Fruit fly (Drosophila melanogaster) whole organism, embryonic: Measurements from ENCODE around the gene Trm7-32.

Experiments used
- Aef1 ChIP-seq: fragments of 200-800 bp; sonication (Bioruptor generic); IDR thresholded peaks from 3 replicates; pipeline ENCODE4 v1.3.6; 2022; ENCODE audit warnings: missing biosample characterization, missing genetic modification characterization
- Antp ChIP-seq: fragments of 200-800 bp; sonication (Bioruptor generic); optimal IDR thresholded peaks from 3 replicates; lab custom pipeline; 2016; ENCODE audit warnings: missing biosample characterization, missing genetic modification characterization
- Bgb ChIP-seq: fragments of 200-800 bp; sonication (Bioruptor generic); IDR thresholded peaks from 2 replicates; pipeline ENCODE4 v1.3.6; 2022; ENCODE audit warnings: missing biosample characterization, missing genetic modification characterization; ENCODE audit not compliant: partially characterized antibody
- C15 ChIP-seq: fragments of 200-800 bp; sonication (Bioruptor generic); IDR thresholded peaks from 3 replicates; pipeline ENCODE4 v1.3.6; 2022; ENCODE audit warnings: missing biosample characterization, missing genetic modification characterization
- CG10565 ChIP-seq: fragments of 200-800 bp; sonication (Bioruptor generic); optimal IDR thresholded peaks from 3 replicates; lab custom pipeline; 2016; ENCODE audit warnings: missing biosample characterization, mild to moderate bottlenecking, missing genetic modification characterization
- CG12155 ChIP-seq: fragments of 200-800 bp; sonication (Bioruptor generic); optimal IDR thresholded peaks from 3 replicates; lab custom pipeline; 2016; ENCODE audit warnings: missing biosample characterization, missing genetic modification characterization
- CG12769 ChIP-seq: fragments of 200-800 bp; sonication (Bioruptor generic); optimal IDR thresholded peaks from 2 replicates; lab custom pipeline; 2019; ENCODE audit warnings: missing biosample characterization, mild to moderate bottlenecking, missing genetic modification characterization, moderate library complexity
- CG15479 ChIP-seq: fragments of 200-800 bp; sonication (Bioruptor generic); optimal IDR thresholded peaks from 3 replicates; lab custom pipeline; 2019; ENCODE audit warnings: missing biosample characterization, mild to moderate bottlenecking, missing genetic modification characterization, moderate library complexity
- CG1603 ChIP-seq: fragments of 200-800 bp; sonication (Bioruptor generic); optimal IDR thresholded peaks from 2 replicates; lab custom pipeline; 2019; ENCODE audit warnings: missing biosample characterization, mild to moderate bottlenecking, missing genetic modification characterization, moderate library complexity
- CG16863 ChIP-seq: fragments of 200-800 bp; sonication (Bioruptor generic); optimal IDR thresholded peaks from 3 replicates; lab custom pipeline; 2016; ENCODE audit warnings: missing biosample characterization, missing genetic modification characterization
- CG2202 ChIP-seq: fragments of 200-800 bp; sonication (Bioruptor generic); optimal IDR thresholded peaks from 2 replicates; lab custom pipeline; 2018; ENCODE audit warnings: missing biosample characterization, mild to moderate bottlenecking, missing genetic modification characterization
- CG3281 ChIP-seq: fragments of 200-800 bp; sonication (Bioruptor generic); optimal IDR thresholded peaks from 3 replicates; lab custom pipeline; 2017; ENCODE audit warnings: missing biosample characterization, mild to moderate bottlenecking, missing genetic modification characterization
- CG3407 ChIP-seq: fragments of 200-800 bp; sonication (Bioruptor generic); optimal IDR thresholded peaks from 2 replicates; lab custom pipeline; 2018; ENCODE audit warnings: missing biosample characterization, mild to moderate bottlenecking, missing genetic modification characterization
- CG34422 ChIP-seq: fragments of 200-800 bp; sonication (Bioruptor generic); IDR thresholded peaks from 3 replicates; pipeline ENCODE4 v1.3.6; 2022; ENCODE audit warnings: missing biosample characterization, missing genetic modification characterization
- CG4424 ChIP-seq: fragments of 200-800 bp; sonication (Bioruptor generic); optimal IDR thresholded peaks from 3 replicates; lab custom pipeline; 2016; ENCODE audit warnings: missing biosample characterization, missing genetic modification characterization
- CG6254 ChIP-seq: fragments of 200-800 bp; sonication (Bioruptor generic); optimal IDR thresholded peaks from 3 replicates; lab custom pipeline; 2017; ENCODE audit warnings: mild to moderate bottlenecking, missing biosample characterization, missing genetic modification reagents, missing genetic modification characterization
- CG6689 ChIP-seq: fragments of 200-800 bp; sonication (Bioruptor generic); IDR thresholded peaks from 2 replicates; pipeline ENCODE4 v1.3.6; 2022; ENCODE audit warnings: missing biosample characterization, missing genetic modification characterization
- CG6854 ChIP-seq: fragments of 200-800 bp; sonication (Bioruptor generic); optimal IDR thresholded peaks from 3 replicates; lab custom pipeline; 2017; ENCODE audit warnings: missing biosample characterization, mild to moderate bottlenecking, missing genetic modification characterization
- CG7786 ChIP-seq: fragments of 200-800 bp; sonication (Bioruptor generic); optimal IDR thresholded peaks from 2 replicates; lab custom pipeline; 2016; ENCODE audit warnings: missing biosample characterization, missing genetic modification characterization
- CG8281 ChIP-seq: fragments of 200-800 bp; sonication (Bioruptor generic); optimal IDR thresholded peaks from 2 replicates; lab custom pipeline; 2018; ENCODE audit warnings: missing biosample characterization, mild to moderate bottlenecking, missing genetic modification characterization, moderate library complexity
- CkIIα-i1 ChIP-seq: fragments of 200-800 bp; sonication (Bioruptor generic); IDR thresholded peaks from 2 replicates; pipeline ENCODE4 v1.3.6; 2022; ENCODE audit warnings: missing biosample characterization, missing genetic modification characterization
- CoRest ChIP-seq: fragments of 200-800 bp; sonication (Bioruptor generic); optimal IDR thresholded peaks from 3 replicates; lab custom pipeline; 2018; ENCODE audit warnings: missing biosample characterization, mild to moderate bottlenecking, missing genetic modification characterization, moderate library complexity
- Dbx ChIP-seq: fragments of 200-800 bp; sonication (Bioruptor generic); IDR thresholded peaks from 3 replicates; pipeline ENCODE4 v1.3.6; 2022; ENCODE audit warnings: missing biosample characterization, missing genetic modification characterization
- Ets65A ChIP-seq: fragments of 200-800 bp; sonication (Bioruptor generic); peaks from one replicate; lab custom pipeline; 2016; ENCODE audit warnings: missing biosample characterization, missing genetic modification characterization
- Fer1 ChIP-seq: fragments of 200-800 bp; sonication (Bioruptor generic); optimal IDR thresholded peaks from 2 replicates; lab custom pipeline; 2017; ENCODE audit warnings: missing biosample characterization, mild to moderate bottlenecking, missing genetic modification characterization
- HHEX ChIP-seq: fragments of 200-800 bp; sonication (Bioruptor generic); optimal IDR thresholded peaks from 3 replicates; lab custom pipeline; 2017; ENCODE audit warnings: missing biosample characterization, mild to moderate bottlenecking, missing genetic modification characterization, missing genetic modification reagents
- HLHmδ ChIP-seq: fragments of 200-800 bp; sonication (Bioruptor generic); optimal IDR thresholded peaks from 2 replicates; lab custom pipeline; 2018; ENCODE audit warnings: missing biosample characterization, mild to moderate bottlenecking, missing genetic modification characterization, moderate library complexity
- Lim3 ChIP-seq: fragments of 200-800 bp; sonication (Bioruptor generic); IDR thresholded peaks from 2 replicates; pipeline ENCODE4 v1.3.6; 2022; ENCODE audit warnings: missing biosample characterization, missing genetic modification characterization
- MESR4 ChIP-seq: fragments of 200-800 bp; sonication (Bioruptor generic); optimal IDR thresholded peaks from 2 replicates; lab custom pipeline; 2018; ENCODE audit warnings: missing biosample characterization, mild to moderate bottlenecking, missing genetic modification characterization, moderate library complexity
- MTF-1 ChIP-seq: fragments of 200-800 bp; sonication (Bioruptor generic); optimal IDR thresholded peaks from 2 replicates; lab custom pipeline; 2018; ENCODE audit warnings: missing biosample characterization, mild to moderate bottlenecking, missing genetic modification characterization, borderline replicate concordance
- NC2β ChIP-seq: fragments of 200-800 bp; sonication (Bioruptor generic); optimal IDR thresholded peaks from 2 replicates; lab custom pipeline; 2016; ENCODE audit warnings: missing biosample characterization, missing genetic modification characterization
- NFAT ChIP-seq: fragments of 200-800 bp; sonication (Bioruptor generic); IDR thresholded peaks from 2 replicates; pipeline ENCODE4 v1.3.6; 2022; ENCODE audit warnings: missing biosample characterization, missing genetic modification characterization
- Nf-YA ChIP-seq: fragments of 200-800 bp; sonication (Bioruptor generic); IDR thresholded peaks from 2 replicates; pipeline ENCODE4 v1.3.6; 2022; ENCODE audit warnings: missing biosample characterization, missing genetic modification characterization
- Oli ChIP-seq: fragments of 200-800 bp; sonication (Bioruptor generic); optimal IDR thresholded peaks from 2 replicates; lab custom pipeline; 2018; ENCODE audit warnings: missing biosample characterization, mild to moderate bottlenecking, missing genetic modification characterization, moderate library complexity
- Rfx ChIP-seq: fragments of 200-800 bp; sonication (Bioruptor generic); IDR thresholded peaks from 2 replicates; pipeline ENCODE4 v1.3.6; 2022; ENCODE audit warnings: missing biosample characterization, missing genetic modification characterization
- Usf ChIP-seq: fragments of 200-800 bp; sonication (Bioruptor generic); optimal IDR thresholded peaks from 2 replicates; lab custom pipeline; 2017; ENCODE audit warnings: missing genotype, missing biosample characterization, missing genetic modification characterization
- Xbp1 ChIP-seq: fragments of 200-800 bp; sonication (Bioruptor generic); optimal IDR thresholded peaks from 3 replicates; lab custom pipeline; 2016; ENCODE audit warnings: missing biosample characterization, mild to moderate bottlenecking, missing genetic modification characterization
- amos ChIP-seq: fragments of 200-800 bp; sonication (Bioruptor generic); IDR thresholded peaks from 2 replicates; pipeline ENCODE4 v1.3.6; 2022; ENCODE audit warnings: missing biosample characterization, missing genetic modification characterization; ENCODE audit not compliant: partially characterized antibody
- btn ChIP-seq: fragments of 200-800 bp; sonication (Bioruptor generic); optimal IDR thresholded peaks from 2 replicates; lab custom pipeline; 2016; ENCODE audit warnings: missing biosample characterization, missing genetic modification characterization
- croc ChIP-seq: fragments of 200-800 bp; sonication (Bioruptor generic); conservative IDR thresholded peaks from 3 replicates; pipeline ENCODE4 v1.3.6; 2022; ENCODE audit warnings: missing biosample characterization, missing genetic modification characterization
- en ChIP-seq: fragments of 200-800 bp; sonication (Bioruptor generic); optimal IDR thresholded peaks from 2 replicates; lab custom pipeline; 2016; ENCODE audit warnings: missing biosample characterization, missing genetic modification characterization
- eyg ChIP-seq: fragments of 200-800 bp; sonication (Bioruptor generic); optimal IDR thresholded peaks from 3 replicates; lab custom pipeline; 2016; ENCODE audit warnings: missing biosample characterization, missing genetic modification characterization
- lbe ChIP-seq: fragments of 200-800 bp; sonication (Bioruptor generic); optimal IDR thresholded peaks from 2 replicates; lab custom pipeline; 2016; ENCODE audit warnings: missing biosample characterization, mild to moderate bottlenecking, missing genetic modification characterization
- pb ChIP-seq: fragments of 200-800 bp; sonication (Bioruptor generic); optimal IDR thresholded peaks from 3 replicates; lab custom pipeline; 2016; ENCODE audit warnings: missing biosample characterization, missing genetic modification characterization
- sc ChIP-seq, 3 experiments: fragments of >200 bp in 2 of 3; fragments of 200-800 bp in 1 of 3; sonication (Bioruptor generic) in 1 of 3; optimal IDR thresholded peaks; 2 replicates in 2 of 3; 3 replicates in 1 of 3; lab custom pipeline; 2017; ENCODE audit warnings: mild to moderate bottlenecking in 1 of 3, missing biosample characterization in 1 of 3, missing genetic modification characterization in 1 of 3, missing genetic modification reagents in 1 of 3
- sqz ChIP-seq: fragments of 200-800 bp; sonication (Bioruptor generic); optimal IDR thresholded peaks from 3 replicates; lab custom pipeline; 2018; ENCODE audit warnings: missing biosample characterization, mild to moderate bottlenecking, missing genetic modification characterization
- tin ChIP-seq: fragments of 200-800 bp; sonication (Bioruptor generic); optimal IDR thresholded peaks from 3 replicates; lab custom pipeline; 2016; ENCODE audit warnings: missing biosample characterization, missing genetic modification characterization
- tio ChIP-seq: fragments of 200-800 bp; sonication (Bioruptor generic); optimal IDR thresholded peaks from 2 replicates; lab custom pipeline; 2017; ENCODE audit warnings: missing biosample characterization, missing genetic modification characterization, inconsistent platforms
- tx ChIP-seq: fragments of 200-800 bp; sonication (Bioruptor generic); optimal IDR thresholded peaks from 2 replicates; lab custom pipeline; 2016; ENCODE audit warnings: missing biosample characterization, missing genetic modification characterization
- wek ChIP-seq: fragments of 200-800 bp; sonication (Bioruptor generic); optimal IDR thresholded peaks from 3 replicates; lab custom pipeline; 2018; ENCODE audit warnings: missing biosample characterization, mild to moderate bottlenecking, missing genetic modification characterization, moderate library complexity

The Trm7-32 gene

dm6 chr3R:17020956-17021355 lies 19.5 kb upstream of the Trm7-32 start, which contains the start of gene Adsl (continued):
- TF ChIP-seq pb (peak; percentile 11), CG4424 (GFP tag; lab: Kevin White, UChicago) (peak; percentile 74), Oli (tag; lab: Kevin White, UChicago) (peak; percentile 51), CG6254 (peak; percentile 79), Xbp1 (GFP tag; lab: Kevin White, UChicago) (peak; percentile 57), tin (GFP tag; lab: Kevin White, UChicago) (peak; percentile 24), CoRest (tag; lab: Kevin White, UChicago) (peak; percentile 85), btn (no peak), CG16863 (GFP tag; lab: Kevin White, UChicago) (no peak), amos (no peak), sqz (no peak), en (peak; percentile 39), wek (peak; percentile 76), tx (GFP tag; lab: Kevin White, UChicago) (no peak), CG34422 (GFP tag; lab: Robert Waterston, UW) (peak; percentile 42; the same call in 1 of the 3 replicates), NFAT (GFP tag; lab: Robert Waterston, UW) (peak; percentile 8; the same call in 1 of the 2 replicates), CG12155 (GFP tag; lab: Kevin White, UChicago) (no peak), tio (GFP tag; lab: Kevin White, UChicago) (no peak), Ets65A (GFP tag; lab: Kevin White, UChicago) (no peak), Aef1 (GFP tag; lab: Robert Waterston, UW) (no peak), sc (optimal IDR thresholded peaks at IDR 0.05; lab: Kevin White, UChicago) (no peak), sc (GFP tag; optimal IDR thresholded peaks at IDR 0.05; lab: Kevin White, UChicago) (peak; percentile 67), Lim3 (no peak), lbe (GFP tag; lab: Kevin White, UChicago) (no peak), MTF-1 (GFP tag; lab: Kevin White, UChicago) (peak; percentile 88), CkIIα-i1 (GFP tag; lab: Robert Waterston, UW) (no peak), croc (GFP tag; lab: Robert Waterston, UW) (0 out of 3 replicates have a peak, but pooled peaks have one; percentile 20), CG12769 (tag; lab: Kevin White, UChicago) (no peak), Nf-YA (GFP tag; lab: Robert Waterston, UW) (peak; percentile 49; the same call in 1 of the 2 replicates), Bgb (GFP tag; lab: Robert Waterston, UW) (peak; percentile 49; the same call in 1 of the 2 replicates), CG7786 (GFP tag; lab: Kevin White, UChicago) (no peak), CG15479 (peak; percentile 5), CG1603 (tag; lab: Kevin White, UChicago) (peak; percentile 84), CG10565 (no peak), Antp (no peak), eyg (GFP tag; lab: Kevin White, UChicago) (peak; percentile 3), NC2β (GFP tag; lab: Kevin White, UChicago) (peak; percentile 41), Fer1 (no peak), Usf (GFP tag; lab: Kevin White, UChicago) (no peak), MESR4 (GFP tag; lab: Kevin White, UChicago) (peak; percentile 78), HHEX (GFP tag; lab: Kevin White, UChicago) (peak; percentile 79), CG2202 (peak; percentile 74), HLHmδ (GFP tag; lab: Kevin White, UChicago) (peak; percentile 67), Dbx (GFP tag; lab: Robert Waterston, UW) (peak; percentile 35; the same call in 1 of the 3 replicates), CG8281 (tag; lab: Kevin White, UChicago) (peak; percentile 30), CG6689 (peak; percentile 31; the same call in 1 of the 2 replicates), CG3407 (GFP tag; lab: Kevin White, UChicago) (peak; percentile 72), C15 (GFP tag; lab: Robert Waterston, UW) (no peak), Rfx (GFP tag; lab: Robert Waterston, UW) (no peak; the same call in none of the 2 replicates), CG3281 (GFP tag; lab: Kevin White, UChicago) (peak; percentile 83), CG6854 (GFP tag; lab: Kevin White, UChicago) (peak; percentile 61)
